Worm (Caenorhabditis elegans): ENCODE data around the gene fbxa-5.

DNA sequence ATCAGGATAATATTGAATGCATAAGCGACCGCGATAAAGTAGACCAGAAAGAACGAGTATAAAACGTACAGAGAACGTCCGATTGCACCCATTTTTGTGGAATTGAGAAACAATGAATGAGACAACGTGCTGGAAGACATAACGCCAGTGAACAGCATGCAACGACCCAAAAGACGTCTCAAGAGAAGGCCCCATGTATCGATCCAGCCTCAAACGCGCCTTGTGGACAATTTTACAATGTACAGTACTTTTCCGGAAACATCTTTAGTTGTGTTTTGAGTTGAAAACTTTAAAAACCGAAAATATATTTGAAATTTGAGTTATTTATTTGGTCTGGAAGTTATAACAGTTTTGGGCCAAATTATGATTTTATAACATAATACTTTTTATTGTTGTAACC, 10.6 kb upstream of the fbxa-5 start, which contains the start of gene Y82E9BL.3:
- TF ChIP-seq tbx-11 (GFP tag; IDR thresholded peaks at IDR 0.05) = no peak
- TF ChIP-seq tra-4 (tag; optimal IDR thresholded peaks at IDR 0.05) = no peak
- TF ChIP-seq F13C5.2 (tag; optimal IDR thresholded peaks at IDR 0.05) = no peak
- no peak for TF ChIP-seq pes-1 (GFP tag; IDR thresholded peaks at IDR 0.05)
- no peak for TF ChIP-seq aly-1 (tag; optimal IDR thresholded peaks at IDR 0.05)
- no peak for TF ChIP-seq hmg-4 (GFP tag; optimal IDR thresholded peaks at IDR 0.05)
- no peak for TF ChIP-seq ceh-36 (tag; optimal IDR thresholded peaks at IDR 0.05)
- no peak for TF ChIP-seq scrt-1 (GFP tag; IDR thresholded peaks at IDR 0.05)
- no peak for TF ChIP-seq ama-1 (optimal IDR thresholded peaks at IDR 0.05)
- TF ChIP-seq flt-1 (GFP tag; IDR thresholded peaks at IDR 0.05) = no peak

Measured in whole organism, early embryonic.